Worm (Caenorhabditis elegans): ENCODE data around the gene T20G5.9.

The T20G5.9 gene

ce11 chrIII:10216585-10217278 lies 7.1 kb downstream of the T20G5.9 start, which contains the start of gene cts-1 (continued):
- TF ChIP-seq pax-3 (tag; optimal IDR thresholded peaks at IDR 0.05) (peak; percentile 25), mef-2 (tag; optimal IDR thresholded peaks at IDR 0.05) (peak; percentile 34), snu-23 (GFP tag; optimal IDR thresholded peaks at IDR 0.05) (peak; percentile 89), fkh-8 (tag; optimal IDR thresholded peaks at IDR 0.05) (peak; percentile 79), fkh-4 (tag; optimal IDR thresholded peaks at IDR 0.05; ENCODE audit: borderline replicate concordance) (no peak), nhr-11 (tag; optimal IDR thresholded peaks at IDR 0.05) (peak; percentile 10), lin-35 (GFP tag; optimal IDR thresholded peaks at IDR 0.05) (peak; percentile 69 to 82), swsn-7 (tag; optimal IDR thresholded peaks at IDR 0.05) (peak; percentile 73), aly-2 (tag; optimal IDR thresholded peaks at IDR 0.05) (peak; percentile 12), irx-1 (tag; optimal IDR thresholded peaks at IDR 0.05) (peak; percentile 59), nhr-47 (tag; optimal IDR thresholded peaks at IDR 0.05) (peak; percentile 76), efl-3 (GFP tag; optimal IDR thresholded peaks at IDR 0.05) (no peak), hlh-4 (tag; optimal IDR thresholded peaks at IDR 0.05) (no peak), alr-1 (tag; optimal IDR thresholded peaks at IDR 0.05; ENCODE audit: borderline replicate concordance) (no peak), sptf-1 (tag; optimal IDR thresholded peaks at IDR 0.05) (no peak), unc-130 (tag; optimal IDR thresholded peaks at IDR 0.05) (peak; percentile 87), xbp-1 (tag; optimal IDR thresholded peaks at IDR 0.05) (peak; percentile 74), pqm-1 (tag; optimal IDR thresholded peaks at IDR 0.05) (no peak), rnt-1 (tag; optimal IDR thresholded peaks at IDR 0.05) (peak; percentile 85), fos-1 (tag; optimal IDR thresholded peaks at IDR 0.05) (no peak), mab-9 (GFP tag; IDR thresholded peaks at IDR 0.05) (no peak), ceh-82 (tag; optimal IDR thresholded peaks at IDR 0.05) (peak in 2 of 3 experiments; percentile 35 to 83), C04F5.9 (tag; optimal IDR thresholded peaks at IDR 0.05) (peak; percentile 23), unc-62 (GFP tag; optimal IDR thresholded peaks at IDR 0.05) (no peak), tlp-1 (tag; optimal IDR thresholded peaks at IDR 0.05) (no peak), dsc-1 (tag; optimal IDR thresholded peaks at IDR 0.05) (peak; percentile 12), elt-2 (tag; optimal IDR thresholded peaks at IDR 0.05) (peak; percentile 82), C34B4.2 (tag; optimal IDR thresholded peaks at IDR 0.05) (peak; percentile 84), ama-1 (optimal IDR thresholded peaks at IDR 0.05) (no peak), efl-1 (optimal IDR thresholded peaks at IDR 0.05) (peak; percentile 72 to 73), efl-1 (GFP tag; optimal IDR thresholded peaks at IDR 0.05 in 1 of 2) (peak; percentile 50 to 93), egl-27 (tag; optimal IDR thresholded peaks at IDR 0.05) (peak in 1 of 2 experiments; percentile 24), sox-4 (tag; optimal IDR thresholded peaks at IDR 0.05) (no peak), lin-39 (tag; optimal IDR thresholded peaks at IDR 0.05) (no peak), lin-14 (GFP tag; optimal IDR thresholded peaks at IDR 0.05) (peak; percentile 97), fkh-10 (GFP tag; optimal IDR thresholded peaks at IDR 0.05) (peak; percentile 23), dpl-1 (GFP tag; optimal IDR thresholded peaks at IDR 0.05) (peak; percentile 41 to 60 (median 53)), nhr-77 (tag; optimal IDR thresholded peaks at IDR 0.05) (peak; percentile 86), unc-98 (GFP tag; IDR thresholded peaks at IDR 0.05) (no peak), egl-13 (tag; optimal IDR thresholded peaks at IDR 0.05) (no peak), grh-1 (GFP tag; IDR thresholded peaks at IDR 0.05) (no peak), hpl-2 (GFP tag; optimal IDR thresholded peaks at IDR 0.05) (peak; percentile 77), unc-30 (tag; optimal IDR thresholded peaks at IDR 0.05) (no peak), tbx-2 (tag; optimal IDR thresholded peaks at IDR 0.05) (peak; percentile 74), ces-1 (GFP tag; optimal IDR thresholded peaks at IDR 0.05) (no peak), ztf-11 (tag; optimal IDR thresholded peaks at IDR 0.05) (no peak)

All from whole organism, L1 larva.